Worm (Caenorhabditis elegans) whole organism, young adult: ENCODE data around the gene fbxb-9.
A peak's percentile ranks its signal among the peaks of the same experiment; 100 is the strongest.

Source experiments
- C17E4.6 ChIP-seq: fragments of 200-800 bp; sonication (Bioruptor generic); IDR thresholded peaks from 2 replicates; pipeline ENCODE4 v1.3.6; 2022; ENCODE audit warnings: missing genetic modification reagents, missing genetic modification characterization, missing compliant biosample characterization
- D2030.7 ChIP-seq: fragments of 200-800 bp; sonication (Bioruptor generic); IDR thresholded peaks from 2 replicates; pipeline ENCODE4 v1.3.6; 2022; ENCODE audit warnings: missing genetic modification reagents, missing genetic modification characterization, missing compliant biosample characterization
- F10E7.11 ChIP-seq: sonication (generic microtip); optimal IDR thresholded peaks from 2 replicates; lab custom pipeline; 2017; ENCODE audit warnings: mild to moderate bottlenecking, missing genetic modification characterization, moderate library complexity, missing compliant biosample characterization
- F52B5.7 ChIP-seq: sonication (generic microtip); optimal IDR thresholded peaks from 2 replicates; lab custom pipeline; 2016; ENCODE audit warnings: mild to moderate bottlenecking, missing genetic modification characterization, missing compliant biosample characterization
- Y67H2A.10 ChIP-seq: fragments of 200-800 bp; sonication (Bioruptor generic); conservative IDR thresholded peaks from 2 replicates; pipeline ENCODE4 v1.3.6; 2022; ENCODE audit warnings: missing genetic modification reagents, missing genetic modification characterization, missing compliant biosample characterization
- Y79H2A.3 ChIP-seq: fragments of 200-800 bp; sonication (Bioruptor generic); conservative IDR thresholded peaks from 2 replicates; pipeline ENCODE4 v1.3.6; 2022; ENCODE audit warnings: missing genetic modification reagents, missing genetic modification characterization, missing compliant biosample characterization
- aptf-2 ChIP-seq: fragments of 200-800 bp; sonication (Bioruptor generic); conservative IDR thresholded peaks from 2 replicates; pipeline ENCODE4 v1.3.6; 2022; ENCODE audit warnings: missing genetic modification reagents, missing genetic modification characterization, missing compliant biosample characterization
- aptf-3 ChIP-seq: fragments of 200-800 bp; sonication (Bioruptor generic); IDR thresholded peaks from 2 replicates; pipeline ENCODE4 v1.3.6; 2022; ENCODE audit warnings: missing genetic modification characterization, missing compliant biosample characterization
- attf-3 ChIP-seq: fragments of 200-800 bp; sonication (Bioruptor generic); conservative IDR thresholded peaks from 2 replicates; pipeline ENCODE4 v1.3.6; 2022; ENCODE audit warnings: missing genetic modification reagents, missing genetic modification characterization, missing compliant biosample characterization
- cebp-1 ChIP-seq, 2 experiments: fragments of 200-800 bp in 1 of 2; sonication (Bioruptor generic) in 1 of 2; sonication (generic microtip) in 1 of 2; IDR thresholded peaks in 1 of 2; optimal IDR thresholded peaks in 1 of 2; 2 replicates each; pipeline versions ENCODE4 v1.3.6 to Lab custom; 2017 to 2022; ENCODE audit warnings: missing compliant biosample characterization in 2 of 2, missing genetic modification characterization in 2 of 2, mild to moderate bottlenecking in 1 of 2, missing genetic modification reagents in 1 of 2, moderate library complexity in 1 of 2
- cebp-2 ChIP-seq: fragments of 200-800 bp; sonication (Bioruptor generic); IDR thresholded peaks from 2 replicates; pipeline ENCODE4 v1.3.6; 2022; ENCODE audit warnings: missing genetic modification characterization, missing compliant biosample characterization
- ceh-100 ChIP-seq: fragments of 200-800 bp; sonication (Bioruptor generic); IDR thresholded peaks from 2 replicates; pipeline ENCODE4 v1.3.6; 2022; ENCODE audit warnings: missing genetic modification reagents, missing genetic modification characterization, missing compliant biosample characterization
- dox-1 ChIP-seq: fragments of 200-800 bp; sonication (Bioruptor generic); IDR thresholded peaks from 2 replicates; pipeline ENCODE4 v1.3.6; 2022; ENCODE audit warnings: missing genetic modification reagents, missing genetic modification characterization, missing compliant biosample characterization
- efl-1 ChIP-seq: fragments of 150-350 bp; optimal IDR thresholded peaks from 2 replicates; lab custom pipeline; 2014; ENCODE audit warnings: missing biosample characterization, missing genetic modification reagents, missing genetic modification characterization
- egrh-3 ChIP-seq: fragments of 200-800 bp; sonication (Bioruptor generic); IDR thresholded peaks from 2 replicates; pipeline ENCODE4 v1.3.6; 2022; ENCODE audit warnings: missing genetic modification reagents, missing genetic modification characterization, missing compliant biosample characterization
- mcd-1 ChIP-seq: fragments of 200-800 bp; sonication (Bioruptor generic); IDR thresholded peaks from 2 replicates; pipeline ENCODE4 v1.3.6; 2022; ENCODE audit warnings: missing genetic modification reagents, missing genetic modification characterization, missing compliant biosample characterization
- nhr-80 ChIP-seq: sonication (generic microtip); optimal IDR thresholded peaks from 2 replicates; lab custom pipeline; 2016; ENCODE audit warnings: missing genetic modification characterization, missing compliant biosample characterization
- tlf-1 ChIP-seq: fragments of 200-800 bp; sonication (Bioruptor generic); optimal IDR thresholded peaks from 2 replicates; lab custom pipeline; 2018; ENCODE audit warnings: mild to moderate bottlenecking, missing genetic modification characterization, missing compliant biosample characterization
- zim-3 ChIP-seq: sonication (generic microtip); optimal IDR thresholded peaks from 2 replicates; lab custom pipeline; 2017; ENCODE audit warnings: mild to moderate bottlenecking, missing genetic modification characterization, moderate library complexity, missing compliant biosample characterization
- ztf-18 ChIP-seq: sonication (generic microtip); optimal IDR thresholded peaks from 2 replicates; lab custom pipeline; 2016; ENCODE audit warnings: missing genotype, mild to moderate bottlenecking, missing genetic modification characterization, missing compliant biosample characterization
- ztf-25 ChIP-seq: fragments of 200-800 bp; sonication (Bioruptor generic); IDR thresholded peaks from 2 replicates; pipeline ENCODE4 v1.3.6; 2022; ENCODE audit warnings: missing genetic modification reagents, missing genetic modification characterization, missing compliant biosample characterization
- ztf-28 ChIP-seq: fragments of 200-800 bp; sonication (Bioruptor generic); IDR thresholded peaks from 2 replicates; pipeline ENCODE4 v1.3.6; 2022; ENCODE audit warnings: missing genetic modification reagents, missing genetic modification characterization, missing compliant biosample characterization

Gene fbxb-9

ce11 chrIV:11162451-11162850 is at the start of gene fbxb-9:
Gene fbxb-9 (minus strand): TSS chrIV:11162551.
- TF ChIP-seq cebp-1 (GFP tag; IDR thresholded peaks at IDR 0.05; lab: Robert Waterston, UW) (no peak), cebp-1 (tag; optimal IDR thresholded peaks at IDR 0.05; lab: Kevin White, UChicago) (no peak), ztf-18 (tag; lab: Kevin White, UChicago) (no peak)

ce11 chrIV:11211547-11211946 is 49.2 kb upstream of the fbxb-9 start:
- TF ChIP-seq nhr-80 (tag; lab: Kevin White, UChicago) (peak; percentile 70), Y79H2A.3 (no peak)
- TF ChIP-seq, all 124 proteins: peak for 1

ce11 chrIV:11210781-11211256 is 48.5 kb upstream of the fbxb-9 start, which contains the start of gene adk-1:
Gene adk-1 (minus strand): TSS chrIV:11210831.
- TF ChIP-seq F52B5.7 (tag; lab: Kevin White, UChicago) (no peak), zim-3 (tag; lab: Kevin White, UChicago) (no peak), D2030.7 (GFP tag; lab: Robert Waterston, UW) (no peak), attf-3 (GFP tag; lab: Robert Waterston, UW) (peak; percentile 83)

- TF ChIP-seq aptf-3 (GFP tag; lab: Robert Waterston, UW) (no peak), F10E7.11 (tag; lab: Kevin White, UChicago) (no peak), tlf-1 (GFP tag; lab: Kevin White, UChicago) (no peak), aptf-2 (GFP tag; lab: Robert Waterston, UW) (no peak), efl-1 (GFP tag; lab: Kevin White, UChicago) (no peak), cebp-2 (GFP tag; lab: Robert Waterston, UW) (no peak)
These were observed 44.8 kb upstream of the fbxb-9 start, which contains the start of gene R07H5.9 for ce11 chrIV:11207186-11207585. Gene R07H5.9 (plus strand): TSS chrIV:11207486.

- TF ChIP-seq cebp-1 (GFP tag; IDR thresholded peaks at IDR 0.05; lab: Robert Waterston, UW): peak; percentile 78
- peak; percentile 70 for TF ChIP-seq cebp-1 (tag; optimal IDR thresholded peaks at IDR 0.05; lab: Kevin White, UChicago)
- TF ChIP-seq mcd-1: peak; percentile 60
These were observed 40.0 kb upstream of the fbxb-9 start, which contains the start of gene R07H5.11 for ce11 chrIV:11202389-11202788. Gene R07H5.11 (plus strand): TSS chrIV:11202768.

- peak; percentile 89 for TF ChIP-seq ceh-100
- TF ChIP-seq egrh-3 (GFP tag; lab: Robert Waterston, UW): peak; percentile 47; the same call in 1 of the 2 replicates
- TF ChIP-seq C17E4.6 (GFP tag; lab: Robert Waterston, UW): peak; percentile 27; the same call in 1 of the 2 replicates
- peak; percentile 78; the same call in 1 of the 2 replicates for TF ChIP-seq ztf-28
- peak; percentile 81 for TF ChIP-seq ztf-25 (GFP tag; lab: Robert Waterston, UW)
- peak; percentile 77 for TF ChIP-seq mcd-1
- TF ChIP-seq aptf-2 (GFP tag; lab: Robert Waterston, UW): peak; percentile 74
- 0 out of 2 replicates have a peak, but pooled peaks have one; percentile 45 for TF ChIP-seq dox-1 (GFP tag; lab: Robert Waterston, UW)
- TF ChIP-seq attf-3 (GFP tag; lab: Robert Waterston, UW): 0 out of 2 replicates have a peak, but pooled peaks have one; percentile 38
- peak; percentile 49 for TF ChIP-seq D2030.7 (GFP tag; lab: Robert Waterston, UW)
These were observed 38.3 kb upstream of the fbxb-9 start for ce11 chrIV:11200682-11201081.

ce11 chrIV:11198983-11199382 is 36.6 kb upstream of the fbxb-9 start, which contains the start of gene R07H5.16:
Gene R07H5.16 (plus strand): TSS chrIV:11199330.
- TF ChIP-seq Y67H2A.10 (GFP tag; lab: Robert Waterston, UW) (0 out of 2 replicates have a peak, but pooled peaks have one; percentile 10), D2030.7 (GFP tag; lab: Robert Waterston, UW) (peak; percentile 32; the same call in 1 of the 2 replicates), egrh-3 (GFP tag; lab: Robert Waterston, UW) (0 out of 2 replicates have a peak, but pooled peaks have one; percentile 21), attf-3 (GFP tag; lab: Robert Waterston, UW) (peak; percentile 46; the same call in 1 of the 2 replicates), aptf-2 (GFP tag; lab: Robert Waterston, UW) (peak; percentile 81), ceh-100 (peak; percentile 92), ztf-25 (GFP tag; lab: Robert Waterston, UW) (0 out of 2 replicates have a peak, but pooled peaks have one; percentile 64), mcd-1 (peak; percentile 79), ztf-28 (0 out of 2 replicates have a peak, but pooled peaks have one; percentile 53), dox-1 (GFP tag; lab: Robert Waterston, UW) (0 out of 2 replicates have a peak, but pooled peaks have one; percentile 12)
